Worm (Caenorhabditis elegans): ENCODE results near the gene srd-42.

DNA sequence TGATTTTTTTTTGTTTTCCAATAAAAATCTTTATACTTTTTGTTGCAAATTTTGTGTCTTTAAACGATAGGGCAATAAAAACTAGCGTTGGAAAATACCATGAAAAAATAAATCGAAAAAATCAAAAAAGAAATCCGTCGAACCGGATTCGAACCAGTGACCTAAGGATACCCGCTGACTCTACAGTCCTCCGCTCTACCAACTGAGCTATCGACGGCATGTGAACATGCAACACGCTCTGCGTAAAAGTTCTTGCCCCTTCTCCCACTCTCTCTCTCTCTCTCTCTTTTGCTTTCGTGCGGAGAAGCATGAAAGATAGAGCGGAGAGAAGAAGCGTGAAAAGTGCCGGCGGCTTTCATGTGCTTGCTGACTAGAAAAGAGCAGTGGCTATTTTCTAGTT is 38.7 kb downstream of the srd-42 start:
- TF ChIP-seq hmg-1.2 (GFP tag; IDR thresholded peaks at IDR 0.05) (peak; percentile 83), lir-1 (GFP tag; conservative IDR thresholded peaks at IDR 0.05) (peak; percentile 63; the same call in 1 of the 2 replicates), attf-5 (GFP tag; optimal IDR thresholded peaks at IDR 0.05) (no peak), F22D6.2 (tag; optimal IDR thresholded peaks at IDR 0.05) (peak; percentile 33), tbx-9 (tag; optimal IDR thresholded peaks at IDR 0.05; ENCODE audit: borderline replicate concordance) (no peak), zim-3 (tag; optimal IDR thresholded peaks at IDR 0.05) (peak; percentile 65), bed-1 (GFP tag; IDR thresholded peaks at IDR 0.05) (no peak), lsy-27 (tag; optimal IDR thresholded peaks at IDR 0.05; ENCODE audit: borderline replicate concordance, insufficient read depth) (no peak), him-1 (tag; optimal IDR thresholded peaks at IDR 0.05) (peak; percentile 88), madf-10 (tag; optimal IDR thresholded peaks at IDR 0.05) (peak; percentile 64), ama-1 (optimal IDR thresholded peaks at IDR 0.05) (no peak), ama-1 (GFP tag; optimal IDR thresholded peaks at IDR 0.05) (no peak), F37B4.10 (GFP tag; IDR thresholded peaks at IDR 0.05) (peak; percentile 89; the same call in 1 of the 2 replicates)
